Fruit fly (Drosophila melanogaster) whole organism, embryonic: ENCODE results near the gene CG32023.

Source experiments
- Atf-2 ChIP-seq: fragments of 200-800 bp; sonication (Bioruptor generic); optimal IDR thresholded peaks from 2 replicates; lab custom pipeline; 2016; ENCODE audit warnings: missing biosample characterization, missing genetic modification characterization
- Atf6 ChIP-seq: fragments of 200-800 bp; sonication (Bioruptor generic); IDR thresholded peaks from 2 replicates; pipeline ENCODE4 v1.3.6; 2022; ENCODE audit warnings: missing biosample characterization, missing genetic modification characterization
- CG10321 ChIP-seq: fragments of 200-800 bp; sonication (Bioruptor generic); IDR thresholded peaks from 2 replicates; pipeline ENCODE4 v1.3.6; 2022; ENCODE audit warnings: missing biosample characterization, missing genetic modification characterization
- CG11695 ChIP-seq: fragments of 200-800 bp; sonication (Bioruptor generic); IDR thresholded peaks from 3 replicates; pipeline ENCODE4 v1.3.6; 2022; ENCODE audit warnings: missing biosample characterization, missing genetic modification characterization
- CG12071 ChIP-seq: fragments of 200-800 bp; sonication (Bioruptor generic); optimal IDR thresholded peaks from 3 replicates; lab custom pipeline; 2018; ENCODE audit warnings: missing biosample characterization, mild to moderate bottlenecking, missing genetic modification characterization
- CG12236 ChIP-seq: fragments of 200-800 bp; sonication (Bioruptor generic); optimal IDR thresholded peaks from 2 replicates; lab custom pipeline; 2016; ENCODE audit warnings: missing biosample characterization, missing genetic modification characterization
- CG12659 ChIP-seq: fragments of 200-800 bp; sonication (Bioruptor generic); optimal IDR thresholded peaks from 3 replicates; lab custom pipeline; 2017; ENCODE audit warnings: mild to moderate bottlenecking, missing biosample characterization, missing genetic modification reagents, missing genetic modification characterization
- CG15269 ChIP-seq: fragments of 200-800 bp; sonication (Bioruptor generic); optimal IDR thresholded peaks from 2 replicates; lab custom pipeline; 2018; ENCODE audit warnings: missing biosample characterization, mild to moderate bottlenecking, missing genetic modification characterization, moderate library complexity
- CG15696 ChIP-seq: fragments of 200-800 bp; sonication (Bioruptor generic); optimal IDR thresholded peaks from 2 replicates; lab custom pipeline; 2019; ENCODE audit warnings: missing biosample characterization, mild to moderate bottlenecking, missing genetic modification characterization, moderate library complexity
- CG16863 ChIP-seq: fragments of 200-800 bp; sonication (Bioruptor generic); optimal IDR thresholded peaks from 3 replicates; lab custom pipeline; 2016; ENCODE audit warnings: missing biosample characterization, missing genetic modification characterization
- CG17359 ChIP-seq: fragments of 200-800 bp; sonication (Bioruptor generic); optimal IDR thresholded peaks from 3 replicates; lab custom pipeline; 2018; ENCODE audit warnings: missing biosample characterization, mild to moderate bottlenecking, missing genetic modification characterization, moderate library complexity
- CG17802 ChIP-seq: fragments of 200-800 bp; sonication (Bioruptor generic); optimal IDR thresholded peaks from 2 replicates; lab custom pipeline; 2018; ENCODE audit warnings: missing biosample characterization, mild to moderate bottlenecking, missing genetic modification characterization, moderate library complexity
- CG2199 ChIP-seq: fragments of 200-800 bp; sonication (Bioruptor generic); IDR thresholded peaks from 3 replicates; pipeline ENCODE4 v1.3.6; 2022; ENCODE audit warnings: missing biosample characterization, missing genetic modification characterization
- CG30431 ChIP-seq: fragments of 200-800 bp; sonication (Bioruptor generic); optimal IDR thresholded peaks from 2 replicates; lab custom pipeline; 2017; ENCODE audit warnings: missing biosample characterization, missing genetic modification characterization
- CG3065 ChIP-seq: fragments of 200-800 bp; sonication (Bioruptor generic); optimal IDR thresholded peaks from 2 replicates; lab custom pipeline; 2016; ENCODE audit warnings: missing biosample characterization, missing genetic modification characterization
- CG32772 ChIP-seq: fragments of 200-800 bp; sonication (Bioruptor generic); IDR thresholded peaks from 2 replicates; pipeline ENCODE4 v1.3.6; 2022; ENCODE audit warnings: missing biosample characterization, missing genetic modification characterization
- CG4730 ChIP-seq: fragments of 200-800 bp; sonication (Bioruptor generic); IDR thresholded peaks from 2 replicates; pipeline ENCODE4 v1.3.6; 2022; ENCODE audit warnings: missing biosample characterization, missing genetic modification characterization
- CG5245 ChIP-seq: fragments of 200-800 bp; sonication (Bioruptor generic); optimal IDR thresholded peaks from 3 replicates; lab custom pipeline; 2016; ENCODE audit warnings: missing biosample characterization, missing genetic modification characterization
- CG6683 ChIP-seq: fragments of 200-800 bp; sonication (Bioruptor generic); optimal IDR thresholded peaks from 2 replicates; lab custom pipeline; 2017; ENCODE audit warnings: missing biosample characterization, mild to moderate bottlenecking, missing genetic modification characterization, missing genetic modification reagents
- CG7963 ChIP-seq: fragments of 200-800 bp; sonication (Bioruptor generic); IDR thresholded peaks from 3 replicates; pipeline ENCODE4 v1.3.6; 2022; ENCODE audit warnings: missing biosample characterization, missing genetic modification characterization; ENCODE audit not compliant: partially characterized antibody
- Dip2 ChIP-seq: fragments of 200-800 bp; sonication (Bioruptor generic); IDR thresholded peaks from 2 replicates; pipeline ENCODE4 v1.3.6; 2022; ENCODE audit warnings: missing biosample characterization, missing genetic modification characterization
- E2f1 ChIP-seq: fragments of 200-800 bp; sonication (Bioruptor generic); IDR thresholded peaks from 2 replicates; pipeline ENCODE4 v1.3.6; 2022; ENCODE audit warnings: missing biosample characterization, missing genetic modification characterization
- Gug ChIP-seq: fragments of 200-800 bp; sonication (Bioruptor generic); IDR thresholded peaks from 4 replicates; pipeline ENCODE4 v1.3.6; 2022; ENCODE audit warnings: missing biosample characterization, missing genetic modification characterization
- H2.0 ChIP-seq: fragments of 200-800 bp; sonication (Bioruptor generic); IDR thresholded peaks from 2 replicates; pipeline ENCODE4 v1.3.6; 2022; ENCODE audit warnings: missing biosample characterization, missing genetic modification characterization
- HLHmδ ChIP-seq: fragments of 200-800 bp; sonication (Bioruptor generic); optimal IDR thresholded peaks from 2 replicates; lab custom pipeline; 2018; ENCODE audit warnings: missing biosample characterization, mild to moderate bottlenecking, missing genetic modification characterization, moderate library complexity
- Mad ChIP-seq: fragments of 200-800 bp; sonication (Bioruptor generic); optimal IDR thresholded peaks from 2 replicates; lab custom pipeline; 2016; ENCODE audit warnings: missing biosample characterization, missing genetic modification characterization
- Mrtf ChIP-seq: fragments of 200-800 bp; sonication (Bioruptor generic); IDR thresholded peaks from 3 replicates; pipeline ENCODE4 v1.3.6; 2022; ENCODE audit warnings: missing biosample characterization, missing genetic modification characterization
- NFAT ChIP-seq: fragments of 200-800 bp; sonication (Bioruptor generic); IDR thresholded peaks from 2 replicates; pipeline ENCODE4 v1.3.6; 2022; ENCODE audit warnings: missing biosample characterization, missing genetic modification characterization
- Ravus ChIP-seq: fragments of 200-800 bp; sonication (Bioruptor generic); IDR thresholded peaks from 2 replicates; pipeline ENCODE4 v1.3.6; 2022; ENCODE audit warnings: missing biosample characterization, missing genetic modification characterization
- Sry-β ChIP-seq: fragments of 200-800 bp; sonication (Bioruptor generic); optimal IDR thresholded peaks from 2 replicates; lab custom pipeline; 2018; ENCODE audit warnings: missing biosample characterization, mild to moderate bottlenecking, missing genetic modification characterization, moderate library complexity
- Sry-δ ChIP-seq: fragments of 200-800 bp; sonication (Bioruptor generic); optimal IDR thresholded peaks from 2 replicates; lab custom pipeline; 2016; ENCODE audit warnings: missing biosample characterization, missing genetic modification characterization
- abd-A ChIP-seq: fragments of 200-800 bp; sonication (Bioruptor generic); optimal IDR thresholded peaks from 3 replicates; lab custom pipeline; 2019; ENCODE audit warnings: missing biosample characterization, mild to moderate bottlenecking, missing genetic modification characterization, moderate library complexity
- ase ChIP-seq: fragments of 200-800 bp; sonication (Bioruptor generic); IDR thresholded peaks from 3 replicates; pipeline ENCODE4 v1.3.6; 2022; ENCODE audit warnings: missing biosample characterization, missing genetic modification characterization
- ash1 ChIP-seq: fragments of 200-800 bp; sonication (Bioruptor generic); optimal IDR thresholded peaks from 2 replicates; lab custom pipeline; 2018; ENCODE audit warnings: missing biosample characterization, mild to moderate bottlenecking, missing genetic modification characterization
- cas ChIP-seq: fragments of 200-800 bp; sonication (Bioruptor generic); IDR thresholded peaks from 2 replicates; pipeline ENCODE4 v1.3.6; 2022; ENCODE audit warnings: missing biosample characterization, missing genetic modification characterization
- chn ChIP-seq: fragments of 200-800 bp; sonication (Bioruptor generic); optimal IDR thresholded peaks from 2 replicates; lab custom pipeline; 2016; ENCODE audit warnings: missing biosample characterization, missing genetic modification characterization
- disco-r ChIP-seq: fragments of 200-800 bp; sonication (Bioruptor generic); optimal IDR thresholded peaks from 2 replicates; lab custom pipeline; 2016; ENCODE audit warnings: missing biosample characterization, missing genetic modification characterization
- dm ChIP-seq: fragments of 200-800 bp; sonication (Bioruptor generic); optimal IDR thresholded peaks from 3 replicates; lab custom pipeline; 2016; ENCODE audit warnings: missing biosample characterization, missing genetic modification characterization
- eve ChIP-seq, 2 experiments: fragments of >200 bp; optimal IDR thresholded peaks; 2 replicates each; lab custom pipeline; 2017; ENCODE audit warnings: missing biosample characterization in 2 of 2, missing genetic modification characterization in 2 of 2
- eyg ChIP-seq: fragments of 200-800 bp; sonication (Bioruptor generic); optimal IDR thresholded peaks from 3 replicates; lab custom pipeline; 2016; ENCODE audit warnings: missing biosample characterization, missing genetic modification characterization
- fu2 ChIP-seq: fragments of 200-800 bp; sonication (Bioruptor generic); optimal IDR thresholded peaks from 2 replicates; lab custom pipeline; 2016; ENCODE audit warnings: missing biosample characterization, missing genetic modification characterization
- lab ChIP-seq: fragments of 200-800 bp; sonication (Bioruptor generic); optimal IDR thresholded peaks from 3 replicates; lab custom pipeline; 2017; ENCODE audit warnings: missing biosample characterization, missing genetic modification characterization, mild to moderate bottlenecking, moderate library complexity, missing genetic modification reagents
- mam ChIP-seq: fragments of 200-800 bp; sonication (Bioruptor generic); optimal IDR thresholded peaks from 3 replicates; lab custom pipeline; 2016; ENCODE audit warnings: missing biosample characterization, missing genetic modification characterization
- nerfin-1 ChIP-seq: fragments of 200-800 bp; sonication (Bioruptor generic); optimal IDR thresholded peaks from 3 replicates; lab custom pipeline; 2019; ENCODE audit warnings: missing biosample characterization, mild to moderate bottlenecking, missing genetic modification characterization, moderate library complexity
- oc ChIP-seq: fragments of 200-800 bp; sonication (Bioruptor generic); optimal IDR thresholded peaks from 2 replicates; lab custom pipeline; 2018; ENCODE audit warnings: missing biosample characterization, mild to moderate bottlenecking, missing genetic modification characterization, moderate library complexity
- onecut ChIP-seq: fragments of 200-800 bp; sonication (Bioruptor generic); IDR thresholded peaks from 2 replicates; pipeline ENCODE4 v1.3.6; 2022; ENCODE audit warnings: missing biosample characterization, missing genetic modification characterization
- run ChIP-seq: fragments of 200-800 bp; sonication (Bioruptor generic); optimal IDR thresholded peaks from 3 replicates; lab custom pipeline; 2018; ENCODE audit warnings: missing biosample characterization, mild to moderate bottlenecking, missing genetic modification characterization
- sens ChIP-seq: fragments of 200-800 bp; sonication (Bioruptor generic); peaks from one replicate; lab custom pipeline; 2016; ENCODE audit warnings: missing biosample characterization, missing genetic modification characterization
- unc-4 ChIP-seq: fragments of 200-800 bp; sonication (Bioruptor generic); IDR thresholded peaks from 2 replicates; pipeline ENCODE4 v1.3.6; 2022; ENCODE audit warnings: missing biosample characterization, missing genetic modification characterization; ENCODE audit not compliant: partially characterized antibody

Gene CG32023

dm6 chr3L:8852907-8853306 is 48.9 kb upstream of the CG32023 start (continued):
- TF ChIP-seq CG11695 (GFP tag; lab: Robert Waterston, UW) (peak; percentile 33; the same call in 1 of the 3 replicates), CG15269 (peak; percentile 43), CG12236 (GFP tag; lab: Kevin White, UChicago) (no peak), ash1 (no peak), disco-r (GFP tag; lab: Kevin White, UChicago) (no peak), Ravus (GFP tag; lab: Robert Waterston, UW) (no peak), H2.0 (GFP tag; lab: Robert Waterston, UW) (peak; percentile 47; the same call in 1 of the 2 replicates), CG12071 (GFP tag; lab: Kevin White, UChicago) (peak; percentile 31), chn (no peak), cas (GFP tag; lab: Robert Waterston, UW) (no peak), E2f1 (GFP tag; lab: Robert Waterston, UW) (peak; percentile 42; the same call in 1 of the 2 replicates), eyg (GFP tag; lab: Kevin White, UChicago) (peak; percentile 31), CG6683 (GFP tag; lab: Kevin White, UChicago) (no peak), eve (GFP tag; optimal IDR thresholded peaks at IDR 0.05; lab: Kevin White, UChicago) (no peak), run (tag; lab: Kevin White, UChicago) (no peak), Gug (peak; percentile 61; the same call in 3 of the 4 replicates), unc-4 (no peak), Mrtf (GFP tag; lab: Robert Waterston, UW) (no peak), mam (GFP tag; lab: Kevin White, UChicago) (peak; percentile 38), CG32772 (GFP tag; lab: Robert Waterston, UW) (peak; percentile 35; the same call in 1 of the 2 replicates), CG5245 (GFP tag; lab: Kevin White, UChicago) (peak; percentile 13)

dm6 chr3L:8851950-8852349 is 48.0 kb upstream of the CG32023 start:
- TF ChIP-seq ase (GFP tag; lab: Robert Waterston, UW) (no peak), CG17359 (tag; lab: Kevin White, UChicago) (no peak), lab (GFP tag; lab: Kevin White, UChicago) (no peak), Dip2 (GFP tag; lab: Robert Waterston, UW) (no peak), Atf6 (GFP tag; lab: Robert Waterston, UW) (no peak), Mad (GFP tag; lab: Kevin White, UChicago) (no peak), CG3065 (no peak), HLHmδ (GFP tag; lab: Kevin White, UChicago) (no peak), Sry-β (no peak), onecut (0 out of 2 replicates have a peak, but pooled peaks have one; percentile 4), CG7963 (GFP tag; lab: Robert Waterston, UW) (no peak), CG15696 (tag; lab: Kevin White, UChicago) (no peak), abd-A (peak; percentile 10), CG10321 (GFP tag; lab: Robert Waterston, UW) (no peak), CG17802 (no peak), Sry-δ (GFP tag; lab: Kevin White, UChicago) (no peak), nerfin-1 (no peak), Atf-2 (no peak), CG16863 (GFP tag; lab: Kevin White, UChicago) (no peak), CG4730 (GFP tag; lab: Robert Waterston, UW) (no peak), oc (peak; percentile 10), CG12659 (no peak), dm (GFP tag; lab: Kevin White, UChicago) (no peak), CG2199 (GFP tag; lab: Robert Waterston, UW) (no peak), CG30431 (GFP tag; lab: Kevin White, UChicago) (no peak), sens (GFP tag; lab: Kevin White, UChicago) (peak; percentile 44), NFAT (GFP tag; lab: Robert Waterston, UW) (no peak), fu2 (GFP tag; lab: Kevin White, UChicago) (no peak)
